Fruit fly (Drosophila melanogaster): ENCODE results near the gene b.

The b gene

dm6 chr2L:13807097-13807496 is 14.0 kb upstream of the b start:
- TF ChIP-seq CG12155 (GFP tag; optimal IDR thresholded peaks at IDR 0.05), result no peak
- no peak for TF ChIP-seq gcm2 (GFP tag; optimal IDR thresholded peaks at IDR 0.05)
- TF ChIP-seq stwl (tag; optimal IDR thresholded peaks at IDR 0.05), result no peak
- no peak for TF ChIP-seq CG6813 (GFP tag; optimal IDR thresholded peaks at IDR 0.05)
- TF ChIP-seq CG3281 (GFP tag; optimal IDR thresholded peaks at IDR 0.05), result no peak
- TF ChIP-seq Usf (GFP tag; optimal IDR thresholded peaks at IDR 0.05), result no peak
- no peak for TF ChIP-seq CG4282 (GFP tag; optimal IDR thresholded peaks at IDR 0.05)
- TF ChIP-seq sens (GFP tag), result peak; percentile 60
- no peak for TF ChIP-seq dysf (GFP tag; IDR thresholded peaks at IDR 0.05)
- TF ChIP-seq CG12659 (GFP tag; optimal IDR thresholded peaks at IDR 0.05), result no peak
- no peak for TF ChIP-seq HmgD (GFP tag; optimal IDR thresholded peaks at IDR 0.05)
- TF ChIP-seq Med (GFP tag), result peak; percentile 36

DNA sequence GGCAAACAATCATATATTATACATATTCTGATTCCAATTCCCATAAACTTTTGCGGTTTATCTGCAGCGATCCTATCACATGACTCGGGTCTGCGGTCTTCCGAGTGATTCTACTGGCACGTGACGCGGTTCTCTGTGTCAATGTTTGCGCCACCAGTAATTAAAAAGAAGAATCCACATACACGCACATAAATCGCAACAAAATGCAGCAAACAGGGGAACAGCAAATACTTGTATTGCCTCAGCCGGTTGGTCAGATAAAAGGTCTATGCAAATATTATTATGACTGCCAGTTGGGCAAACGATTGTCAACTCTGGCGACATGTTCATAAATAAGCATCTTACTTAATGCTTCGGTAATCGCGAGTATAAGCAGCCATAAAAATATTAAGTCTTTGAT is 13.1 kb upstream of the b start:
- peak; percentile 62 for TF ChIP-seq sens (GFP tag)
- TF ChIP-seq cwo (GFP tag; optimal IDR thresholded peaks at IDR 0.05), result peak; percentile 2
- no peak for TF ChIP-seq CG10462 (GFP tag; optimal IDR thresholded peaks at IDR 0.05)

- TF ChIP-seq tx (GFP tag; optimal IDR thresholded peaks at IDR 0.05) (no peak), Sry-β (GFP tag; optimal IDR thresholded peaks at IDR 0.05) (no peak), fru (optimal IDR thresholded peaks at IDR 0.05) (no peak), CG14965 (GFP tag; optimal IDR thresholded peaks at IDR 0.05; ENCODE audit: borderline replicate concordance) (no peak), CG18476 (GFP tag; optimal IDR thresholded peaks at IDR 0.05) (no peak), CG7928 (GFP tag; optimal IDR thresholded peaks at IDR 0.05) (no peak), az2 (GFP tag; optimal IDR thresholded peaks at IDR 0.05) (no peak), CG1603 (tag; optimal IDR thresholded peaks at IDR 0.05) (no peak), ci (GFP tag; IDR thresholded peaks at IDR 0.05) (no peak), CG8944 (GFP tag; optimal IDR thresholded peaks at IDR 0.05) (no peak), onecut (GFP tag; IDR thresholded peaks at IDR 0.05) (peak; percentile 87), Mad (GFP tag; optimal IDR thresholded peaks at IDR 0.05) (no peak), Mes4 (GFP tag; optimal IDR thresholded peaks at IDR 0.05) (no peak), CG17568 (GFP tag; optimal IDR thresholded peaks at IDR 0.05) (no peak), CG15011 (GFP tag; optimal IDR thresholded peaks at IDR 0.05) (no peak), CG15269 (tag; optimal IDR thresholded peaks at IDR 0.05) (no peak), lbe (GFP tag; optimal IDR thresholded peaks at IDR 0.05) (no peak), CG11093 (GFP tag; IDR thresholded peaks at IDR 0.05) (no peak), repo (GFP tag; optimal IDR thresholded peaks at IDR 0.05) (no peak), CG18619 (GFP tag; optimal IDR thresholded peaks at IDR 0.05) (no peak), CG2875 (GFP tag; optimal IDR thresholded peaks at IDR 0.05) (no peak), CG10543 (GFP tag; optimal IDR thresholded peaks at IDR 0.05) (no peak), Drgx (GFP tag; IDR thresholded peaks at IDR 0.05) (no peak), CG14710 (tag; optimal IDR thresholded peaks at IDR 0.05) (peak; percentile 35), CG8478 (optimal IDR thresholded peaks at IDR 0.05) (no peak), CG33213 (GFP tag; optimal IDR thresholded peaks at IDR 0.05) (peak; percentile 14), Myb (GFP tag; optimal IDR thresholded peaks at IDR 0.05) (peak; percentile 26), nerfin-2 (GFP tag; IDR thresholded peaks at IDR 0.05; ENCODE audit: partially characterized antibody) (peak; percentile 25; the same call in 1 of the 2 replicates), CG11504 (tag; optimal IDR thresholded peaks at IDR 0.05) (no peak), bbx (GFP tag; IDR thresholded peaks at IDR 0.05; ENCODE audit: partially characterized antibody) (peak; percentile 47; the same call in 1 of the 2 replicates), dysf (GFP tag; IDR thresholded peaks at IDR 0.05) (no peak), PHDP (tag; optimal IDR thresholded peaks at IDR 0.05) (no peak), gfzf (GFP tag; optimal IDR thresholded peaks at IDR 0.05) (peak; percentile 76), CG2116 (GFP tag; optimal IDR thresholded peaks at IDR 0.05) (peak; percentile 59), Eip74EF (GFP tag; optimal IDR thresholded peaks at IDR 0.05) (no peak), CG6272 (GFP tag; IDR thresholded peaks at IDR 0.05) (no peak)
Observed at dm6 chr2L:13811323-13811722, 9.7 kb upstream of the b start, which contains the start of the genes Adat1 and CG16865. TSS of gene Adat1 (minus strand) at chr2L:13811474. TSS of gene CG16865 (plus strand) at chr2L:13811522.

Data from whole organism, embryonic.